Worm (Caenorhabditis elegans): Measurements from ENCODE around the gene nhr-57.
A peak's percentile ranks its signal among the peaks of the same experiment; 100 is the strongest.

nhr-57 gene

ce11 chrV:4131471-4131939, at the start of gene nhr-57:
Gene nhr-57 (plus strand): TSS chrV:4131889.
- TF ChIP-seq elt-3 (tag; optimal IDR thresholded peaks at IDR 0.05) (peak; percentile 87), unc-62 (GFP tag; optimal IDR thresholded peaks at IDR 0.05) (peak; percentile 41), mep-1 (tag; optimal IDR thresholded peaks at IDR 0.05) (no peak), nhr-237 (tag; optimal IDR thresholded peaks at IDR 0.05) (peak; percentile 31)

- TF ChIP-seq elt-1 (tag; optimal IDR thresholded peaks at IDR 0.05; ENCODE audit: borderline replicate concordance, insufficient read depth) (no peak), lsy-2 (tag; optimal IDR thresholded peaks at IDR 0.05) (no peak), ces-1 (GFP tag; optimal IDR thresholded peaks at IDR 0.05) (no peak), nhr-237 (tag; optimal IDR thresholded peaks at IDR 0.05) (no peak), unc-120 (tag; optimal IDR thresholded peaks at IDR 0.05; ENCODE audit: poor library complexity, severe bottlenecking) (no peak), tbx-8 (GFP tag; optimal IDR thresholded peaks at IDR 0.05) (no peak), M03D4.4 (tag; optimal IDR thresholded peaks at IDR 0.05) (no peak), ceh-39 (tag; optimal IDR thresholded peaks at IDR 0.05) (no peak), blmp-1 (tag; optimal IDR thresholded peaks at IDR 0.05) (no peak), pha-4 (tag; optimal IDR thresholded peaks at IDR 0.05) (no peak), unc-39 (tag; optimal IDR thresholded peaks at IDR 0.05) (no peak), nhr-12 (tag; optimal IDR thresholded peaks at IDR 0.05) (no peak), nhr-76 (tag; optimal IDR thresholded peaks at IDR 0.05) (no peak), snpc-4 (tag; optimal IDR thresholded peaks at IDR 0.05) (no peak), hlh-1 (tag; optimal IDR thresholded peaks at IDR 0.05) (no peak), nhr-2 (tag; optimal IDR thresholded peaks at IDR 0.05) (no peak)
Observed at ce11 chrV:4082952-4083351, 48.7 kb upstream of the nhr-57 start, which contains the start of gene F38H12.5. Gene F38H12.5 (minus strand): TSS chrV:4083052.

- TF ChIP-seq ces-1 (GFP tag; optimal IDR thresholded peaks at IDR 0.05) (no peak), pha-4 (tag; optimal IDR thresholded peaks at IDR 0.05) (no peak), ceh-43 (GFP tag; optimal IDR thresholded peaks at IDR 0.05) (no peak), elt-3 (tag; optimal IDR thresholded peaks at IDR 0.05) (no peak), tbx-8 (GFP tag; optimal IDR thresholded peaks at IDR 0.05) (no peak), lin-32 (GFP tag; optimal IDR thresholded peaks at IDR 0.05) (no peak), ztf-11 (tag; optimal IDR thresholded peaks at IDR 0.05) (no peak)
Observed at ce11 chrV:4094740-4095139, 36.9 kb upstream of the nhr-57 start, which contains the start of gene nhr-181. Gene nhr-181 (plus strand): TSS chrV:4095040.

ce11 chrV:4101567-4101966, 30.1 kb upstream of the nhr-57 start, which contains the start of gene srj-40:
Gene srj-40 (plus strand): TSS chrV:4101867.
- TF ChIP-seq snpc-4 (tag; optimal IDR thresholded peaks at IDR 0.05) (no peak), mls-2 (tag; optimal IDR thresholded peaks at IDR 0.05) (no peak), ceh-83 (GFP tag; optimal IDR thresholded peaks at IDR 0.05) (no peak), flh-1 (GFP tag; optimal IDR thresholded peaks at IDR 0.05) (no peak), mab-5 (tag; optimal IDR thresholded peaks at IDR 0.05) (no peak), tbx-8 (GFP tag; optimal IDR thresholded peaks at IDR 0.05) (no peak)

- no peak for TF ChIP-seq bed-3 (GFP tag; optimal IDR thresholded peaks at IDR 0.05)
- no peak for TF ChIP-seq unc-39 (tag; optimal IDR thresholded peaks at IDR 0.05)
- TF ChIP-seq elt-1 (tag; optimal IDR thresholded peaks at IDR 0.05; ENCODE audit: borderline replicate concordance, insufficient read depth) = no peak
- no peak for TF ChIP-seq ham-2 (GFP tag; optimal IDR thresholded peaks at IDR 0.05)
- no peak for TF ChIP-seq sem-2 (GFP tag; optimal IDR thresholded peaks at IDR 0.05)
- no peak for TF ChIP-seq nhr-2 (tag; optimal IDR thresholded peaks at IDR 0.05)
- TF ChIP-seq hlh-1 (tag; optimal IDR thresholded peaks at IDR 0.05) = no peak
- TF ChIP-seq ceh-83 (GFP tag; optimal IDR thresholded peaks at IDR 0.05) = no peak
- no peak for TF ChIP-seq unc-62 (GFP tag; optimal IDR thresholded peaks at IDR 0.05)
- TF ChIP-seq nhr-237 (tag; optimal IDR thresholded peaks at IDR 0.05) = no peak
- TF ChIP-seq ces-1 (GFP tag; optimal IDR thresholded peaks at IDR 0.05) = no peak
- no peak for TF ChIP-seq sptf-1 (tag; optimal IDR thresholded peaks at IDR 0.05)
- no peak for TF ChIP-seq lin-32 (GFP tag; optimal IDR thresholded peaks at IDR 0.05)
- no peak for TF ChIP-seq snpc-4 (tag; optimal IDR thresholded peaks at IDR 0.05)
Observed at ce11 chrV:4104298-4104697, 27.4 kb upstream of the nhr-57 start, which contains the start of gene srj-39. Gene srj-39 (plus strand): TSS chrV:4104598.

- TF ChIP-seq nhr-12 (tag; optimal IDR thresholded peaks at IDR 0.05) = no peak
- TF ChIP-seq nhr-237 (tag; optimal IDR thresholded peaks at IDR 0.05) = no peak
- no peak for TF ChIP-seq elt-1 (tag; optimal IDR thresholded peaks at IDR 0.05; ENCODE audit: borderline replicate concordance, insufficient read depth)
- TF ChIP-seq ces-1 (GFP tag; optimal IDR thresholded peaks at IDR 0.05) = no peak
- no peak for TF ChIP-seq drap-1 (GFP tag; optimal IDR thresholded peaks at IDR 0.05)
- no peak for TF ChIP-seq cnd-1 (tag; optimal IDR thresholded peaks at IDR 0.05)
Observed at ce11 chrV:4106688-4107087, 25.0 kb upstream of the nhr-57 start.

Data from whole organism, mixed stage, embryonic.